Worm (Caenorhabditis elegans) whole organism, L2 larva: ENCODE data around the gene clr-1.

Experiments
- C34F6.9 ChIP-seq: fragments of 150-350 bp; optimal IDR thresholded peaks from 2 replicates; lab custom pipeline; 2014; ENCODE audit warnings: missing biosample characterization, missing genetic modification characterization
- F13H6.1 ChIP-seq: sonication (generic microtip); optimal IDR thresholded peaks from 2 replicates; lab custom pipeline; 2016; ENCODE audit warnings: missing genetic modification characterization, missing compliant biosample characterization
- Y55F3AM.14 ChIP-seq: fragments of 200-800 bp; sonication (Bioruptor generic); optimal IDR thresholded peaks from 2 replicates; lab custom pipeline; 2018; ENCODE audit warnings: mild to moderate bottlenecking, missing genetic modification characterization, missing compliant biosample characterization
- ZK546.5 ChIP-seq: sonication (generic microtip); optimal IDR thresholded peaks from 2 replicates; lab custom pipeline; 2017; ENCODE audit warnings: missing biosample characterization, missing genetic modification characterization
- alr-1 ChIP-seq: fragments of 150-350 bp; optimal IDR thresholded peaks from 2 replicates; lab custom pipeline; 2014; ENCODE audit warnings: missing biosample characterization, missing genetic modification characterization
- aly-2 ChIP-seq: fragments of 150-350 bp; optimal IDR thresholded peaks from 2 replicates; lab custom pipeline; 2014; ENCODE audit warnings: missing biosample characterization, missing genetic modification characterization
- ama-1 ChIP-seq: fragments of 150-350 bp; optimal IDR thresholded peaks from 2 replicates; lab custom pipeline; 2018; ENCODE audit warnings: inconsistent platforms
- blmp-1 ChIP-seq: sonication (generic microtip); optimal IDR thresholded peaks from 2 replicates; lab custom pipeline; 2017; ENCODE audit warnings: missing genetic modification characterization, mild to moderate bottlenecking, missing compliant biosample characterization, antibody characterized with exemption, moderate library complexity; ENCODE audit not compliant: insufficient read depth
- ceh-16 ChIP-seq: fragments of 150-350 bp; optimal IDR thresholded peaks from 2 replicates; lab custom pipeline; 2014; ENCODE audit warnings: missing biosample characterization, missing genetic modification characterization
- crh-2 ChIP-seq: sonication (generic microtip); optimal IDR thresholded peaks from 2 replicates; lab custom pipeline; 2017; ENCODE audit warnings: missing biosample characterization, missing genetic modification characterization
- dmd-4 ChIP-seq: sonication (generic microtip); optimal IDR thresholded peaks from 2 replicates; lab custom pipeline; 2017; ENCODE audit warnings: missing biosample characterization, missing genetic modification characterization
- elt-3 ChIP-seq: sonication (generic microtip); optimal IDR thresholded peaks from 2 replicates; lab custom pipeline; 2017; ENCODE audit warnings: missing biosample characterization, missing genetic modification characterization
- fos-1 ChIP-seq: fragments of 150-350 bp; optimal IDR thresholded peaks from 2 replicates; lab custom pipeline; 2014; ENCODE audit warnings: missing biosample characterization, missing genetic modification characterization
- lin-11 ChIP-seq: fragments of 150-350 bp; sonication (generic microtip); optimal IDR thresholded peaks from 2 replicates; lab custom pipeline; 2014; ENCODE audit warnings: missing biosample characterization, missing genetic modification characterization, inconsistent platforms, mixed read lengths
- lin-13 ChIP-seq: fragments of 150-350 bp; optimal IDR thresholded peaks from 2 replicates; lab custom pipeline; 2014; ENCODE audit warnings: missing biosample characterization, missing genetic modification reagents, missing genetic modification characterization
- lsy-2 ChIP-seq, 2 experiments: fragments of 150-350 bp in 1 of 2; sonication (generic microtip) in 1 of 2; optimal IDR thresholded peaks; 2 replicates each; lab custom pipeline; 2014 to 2017; ENCODE audit warnings: missing biosample characterization in 2 of 2, missing genetic modification characterization in 2 of 2
- mbf-1 ChIP-seq: sonication (generic microtip); optimal IDR thresholded peaks from 2 replicates; lab custom pipeline; 2017; ENCODE audit warnings: missing biosample characterization, missing genetic modification characterization
- nhr-11 ChIP-seq: fragments of 150-350 bp; optimal IDR thresholded peaks from 2 replicates; lab custom pipeline; 2014; ENCODE audit warnings: missing biosample characterization, missing genetic modification characterization
- nhr-12 ChIP-seq: fragments of 150-350 bp; optimal IDR thresholded peaks from 2 replicates; lab custom pipeline; 2014; ENCODE audit warnings: missing biosample characterization, missing genetic modification characterization
- nhr-129 ChIP-seq: fragments of 150-350 bp; optimal IDR thresholded peaks from 2 replicates; lab custom pipeline; 2014; ENCODE audit warnings: missing biosample characterization, missing genetic modification characterization
- nhr-23 ChIP-seq: fragments of 150-350 bp; optimal IDR thresholded peaks from 2 replicates; lab custom pipeline; 2014; ENCODE audit warnings: missing biosample characterization, missing genetic modification reagents, missing genetic modification characterization
- nhr-25 ChIP-seq: fragments of 150-350 bp; sonication (generic microtip); optimal IDR thresholded peaks from 3 replicates; lab custom pipeline; 2014; ENCODE audit warnings: missing biosample characterization, missing genetic modification characterization
- nhr-6 ChIP-seq: fragments of 150-350 bp; optimal IDR thresholded peaks from 2 replicates; lab custom pipeline; 2014; ENCODE audit warnings: missing biosample characterization, missing genetic modification characterization
- sem-4 ChIP-seq: fragments of 150-350 bp; optimal IDR thresholded peaks from 2 replicates; lab custom pipeline; 2014; ENCODE audit warnings: missing biosample characterization, missing genetic modification reagents, missing genetic modification characterization
- skn-1 ChIP-seq: sonication (generic microtip); optimal IDR thresholded peaks from 2 replicates; lab custom pipeline; 2017; ENCODE audit warnings: missing biosample characterization, missing genetic modification characterization
- sma-3 ChIP-seq: sonication (generic microtip); optimal IDR thresholded peaks from 2 replicates; lab custom pipeline; 2016; ENCODE audit warnings: missing genetic modification reagents, missing genetic modification characterization, missing compliant biosample characterization
- snpc-4 ChIP-seq: fragments of 150-350 bp; optimal IDR thresholded peaks from 2 replicates; lab custom pipeline; 2014; ENCODE audit warnings: missing biosample characterization, missing genetic modification characterization
- unc-55 ChIP-seq: fragments of 150-350 bp; sonication (generic microtip); optimal IDR thresholded peaks from 3 replicates; lab custom pipeline; 2014; ENCODE audit warnings: missing biosample characterization, missing genetic modification reagents, missing genetic modification characterization
- ztf-11 ChIP-seq: sonication (generic microtip); optimal IDR thresholded peaks from 2 replicates; lab custom pipeline; 2017; ENCODE audit warnings: missing biosample characterization, missing genetic modification characterization
- ztf-4 ChIP-seq: fragments of 150-350 bp; optimal IDR thresholded peaks from 2 replicates; lab custom pipeline; 2014; ENCODE audit warnings: missing biosample characterization, missing genetic modification characterization

The clr-1 gene

ce11 chrII:5465729-5466408 is at the start of gene clr-1:
TSS of gene clr-1 (plus strand) at chrII:5466358.
- TF ChIP-seq ztf-11 (tag; lab: Kevin White, UChicago), result no peak
- TF ChIP-seq F13H6.1 (tag; lab: Kevin White, UChicago), result peak; percentile 13
- TF ChIP-seq, all 48 proteins: peak for 1

- TF ChIP-seq nhr-6 (tag; lab: Kevin White, UChicago) (no peak), sem-4 (tag; lab: Kevin White, UChicago) (no peak), crh-2 (no peak), ceh-16 (tag; lab: Kevin White, UChicago) (no peak), lin-13 (GFP tag; lab: Kevin White, UChicago) (no peak), nhr-11 (tag; lab: Kevin White, UChicago) (no peak), fos-1 (tag; lab: Kevin White, UChicago) (no peak), nhr-129 (tag; lab: Kevin White, UChicago) (no peak), ama-1 (no peak), nhr-25 (tag; lab: Kevin White, UChicago) (no peak), lin-11 (tag; lab: Kevin White, UChicago) (no peak), nhr-12 (tag; lab: Kevin White, UChicago) (no peak)
Measured at ce11 chrII:5417905-5418304, 48.3 kb upstream of the clr-1 start.

ce11 chrII:5418317-5418716 is 47.8 kb upstream of the clr-1 start:
- TF ChIP-seq ama-1 (no peak), aly-2 (no peak), nhr-23 (no peak), nhr-12 (tag; lab: Kevin White, UChicago) (no peak), skn-1 (no peak), sma-3 (no peak), unc-55 (no peak), dmd-4 (tag; lab: Kevin White, UChicago) (no peak), snpc-4 (no peak), ZK546.5 (tag; lab: Kevin White, UChicago) (no peak), nhr-25 (tag; lab: Kevin White, UChicago) (no peak)

- TF ChIP-seq nhr-129 (tag; lab: Kevin White, UChicago) (no peak), Y55F3AM.14 (GFP tag; lab: Kevin White, UChicago) (no peak)
- TF ChIP-seq, all 48 proteins: peak for 0
Measured at ce11 chrII:5418929-5419328, 47.2 kb upstream of the clr-1 start, which contains the start of gene EEED8.15. TSS of gene EEED8.15 (plus strand) at chrII:5419229.

- TF ChIP-seq crh-2 (no peak), lin-13 (GFP tag; lab: Kevin White, UChicago) (no peak), lsy-2 (tag; optimal IDR thresholded peaks at IDR 0.05; lab: Kevin White, UChicago) (peak in 1 of 2 experiments; percentile 93), ama-1 (no peak), C34F6.9 (peak; percentile 9), blmp-1 (tag; lab: Kevin White, UChicago) (no peak), mbf-1 (tag; lab: Kevin White, UChicago) (no peak), alr-1 (tag; lab: Kevin White, UChicago) (no peak)
Measured at ce11 chrII:5420947-5421614, 45.1 kb upstream of the clr-1 start, which contains the start of gene tofu-6. TSS of gene tofu-6 (plus strand) at chrII:5421248.

- peak; percentile 12 for TF ChIP-seq ztf-4
- TF ChIP-seq sem-4 (tag; lab: Kevin White, UChicago), result peak; percentile 7
- peak; percentile 13 for TF ChIP-seq nhr-25 (tag; lab: Kevin White, UChicago)
- no peak for TF ChIP-seq elt-3
- peak in 1 of 2 experiments; percentile 33 for TF ChIP-seq lsy-2 (tag; optimal IDR thresholded peaks at IDR 0.05; lab: Kevin White, UChicago)
- no peak for TF ChIP-seq blmp-1 (tag; lab: Kevin White, UChicago)
- TF ChIP-seq mbf-1 (tag; lab: Kevin White, UChicago), result no peak
- TF ChIP-seq, all 48 proteins: peak for 4
Measured at ce11 chrII:5423832-5424231, 42.3 kb upstream of the clr-1 start, which contains the start of gene F07F6.7. TSS of gene F07F6.7 (minus strand) at chrII:5423858.
